ENCODE assay signal across 4 fruit fly cellular contexts in genomic region chr3L:5834245-5834644, dm6.
A peak's percentile ranks its signal among the peaks of the same experiment; 100 is the strongest.
TF ChIP-seq lines count a peak whose summit lies in the region.

No protein-coding gene starts in this region.

- no peak for TF ChIP-seq CTCF in whole organism, embryonic (GFP tag; optimal IDR thresholded peaks at IDR 0.05; lab: Kevin White, UChicago)

TF ChIP-seq in whole organism, embryonic, 481 proteins besides CTCF, POLR2A, EP300 and RAD21 (continues in another document):
- TF ChIP-seq en (GFP tag; optimal IDR thresholded peaks at IDR 0.05; lab: Kevin White, UChicago) (no peak), CG33213 (GFP tag; optimal IDR thresholded peaks at IDR 0.05; lab: Kevin White, UChicago) (no peak), CG10979 (tag; optimal IDR thresholded peaks at IDR 0.05; lab: Kevin White, UChicago) (no peak), GATAe (GFP tag; conservative IDR thresholded peaks at IDR 0.05; lab: Robert Waterston, UW) (no peak), CG31365 (tag; optimal IDR thresholded peaks at IDR 0.05; lab: Kevin White, UChicago) (no peak), H15 (GFP tag; IDR thresholded peaks at IDR 0.05; lab: Robert Waterston, UW) (0 out of 3 replicates have a peak, but pooled peaks have one; percentile 23), cad (GFP tag; optimal IDR thresholded peaks at IDR 0.05; lab: Kevin White, UChicago) (no peak), klu (GFP tag; IDR thresholded peaks at IDR 0.05; lab: Robert Waterston, UW) (no peak), CG17802 (tag; optimal IDR thresholded peaks at IDR 0.05; lab: Kevin White, UChicago) (no peak), sisA (GFP tag; IDR thresholded peaks at IDR 0.05; lab: Robert Waterston, UW) (peak; percentile 36; the same call in 1 of the 2 replicates), CG6654 (GFP tag; optimal IDR thresholded peaks at IDR 0.05; lab: Kevin White, UChicago) (no peak), CG1832 (GFP tag; optimal IDR thresholded peaks at IDR 0.05; lab: Kevin White, UChicago) (no peak), ci (GFP tag; IDR thresholded peaks at IDR 0.05; lab: Robert Waterston, UW) (peak; percentile 61), pzg (GFP tag; optimal IDR thresholded peaks at IDR 0.05; lab: Kevin White, UChicago) (no peak), NfI (GFP tag; optimal IDR thresholded peaks at IDR 0.05; lab: Kevin White, UChicago) (no peak), crol (GFP tag; IDR thresholded peaks at IDR 0.05; lab: Robert Waterston, UW) (no peak), CG3163 (GFP tag; optimal IDR thresholded peaks at IDR 0.05; lab: Kevin White, UChicago) (no peak), nau (GFP tag; optimal IDR thresholded peaks at IDR 0.05; lab: Kevin White, UChicago) (no peak), CG32767 (GFP tag; IDR thresholded peaks at IDR 0.05; lab: Robert Waterston, UW) (no peak), dmrt99B (tag; optimal IDR thresholded peaks at IDR 0.05; lab: Kevin White, UChicago) (peak; percentile 24), Rx (GFP tag; IDR thresholded peaks at IDR 0.05; lab: Robert Waterston, UW) (no peak), Lhr (GFP tag; optimal IDR thresholded peaks at IDR 0.05; lab: Kevin White, UChicago) (no peak), ftz-f1 (GFP tag; optimal IDR thresholded peaks at IDR 0.05; lab: Kevin White, UChicago) (no peak), pita (GFP tag; optimal IDR thresholded peaks at IDR 0.05; lab: Kevin White, UChicago) (no peak)

TF ChIP-seq in whole organism, prepupa, 60 proteins besides CTCF, POLR2A, EP300 and RAD21 (continues in another document):
- peak; percentile 97 for TF ChIP-seq Hr4 (GFP tag; optimal IDR thresholded peaks at IDR 0.05; lab: Kevin White, UChicago)
- TF ChIP-seq Eip75B (GFP tag; optimal IDR thresholded peaks at IDR 0.05; lab: Kevin White, UChicago), result peak; percentile 79
- TF ChIP-seq fd59A (GFP tag; optimal IDR thresholded peaks at IDR 0.05; lab: Kevin White, UChicago), result peak; percentile 77
- peak; percentile 85 for TF ChIP-seq acj6 (GFP tag; optimal IDR thresholded peaks at IDR 0.05; lab: Kevin White, UChicago)
- peak; percentile 67 for TF ChIP-seq Hr39 (GFP tag; optimal IDR thresholded peaks at IDR 0.05; lab: Kevin White, UChicago)
- TF ChIP-seq Met (GFP tag; optimal IDR thresholded peaks at IDR 0.05; lab: Kevin White, UChicago), result peak; percentile 63
- TF ChIP-seq CG31627 (GFP tag; optimal IDR thresholded peaks at IDR 0.05; lab: Kevin White, UChicago), result peak; percentile 71
- peak; percentile 71 for TF ChIP-seq CG6808 (GFP tag; optimal IDR thresholded peaks at IDR 0.05; lab: Kevin White, UChicago)
- peak; percentile 48 to 55 for TF ChIP-seq ss (GFP tag; optimal IDR thresholded peaks at IDR 0.05; lab: Kevin White, UChicago)
- TF ChIP-seq salr (GFP tag; optimal IDR thresholded peaks at IDR 0.05; lab: Kevin White, UChicago), result peak; percentile 67 to 92
- TF ChIP-seq achi (GFP tag; optimal IDR thresholded peaks at IDR 0.05; lab: Kevin White, UChicago), result peak; percentile 87
- no peak for TF ChIP-seq fkh (GFP tag; optimal IDR thresholded peaks at IDR 0.05; lab: Kevin White, UChicago)
- peak; percentile 89 for TF ChIP-seq CG3919 (GFP tag; optimal IDR thresholded peaks at IDR 0.05; lab: Kevin White, UChicago)
- TF ChIP-seq CG8119 (GFP tag; IDR thresholded peaks at IDR 0.05; lab: Robert Waterston, UW), result peak; percentile 97
- peak; percentile 98 for TF ChIP-seq eg (GFP tag; IDR thresholded peaks at IDR 0.05; lab: Robert Waterston, UW)
- no peak for TF ChIP-seq CG9139 (GFP tag; optimal IDR thresholded peaks at IDR 0.05; lab: Kevin White, UChicago)
- TF ChIP-seq Sox14 (GFP tag; optimal IDR thresholded peaks at IDR 0.05; lab: Kevin White, UChicago), result peak; percentile 89
- peak; percentile 90 for TF ChIP-seq CG11294 (GFP tag; IDR thresholded peaks at IDR 0.05; lab: Robert Waterston, UW)
- TF ChIP-seq CG6854 (GFP tag; optimal IDR thresholded peaks at IDR 0.05; lab: Kevin White, UChicago), result no peak
- TF ChIP-seq Gug (GFP tag; IDR thresholded peaks at IDR 0.05; lab: Robert Waterston, UW), result peak; percentile 95
- peak; percentile 94 for TF ChIP-seq Lpt (GFP tag; optimal IDR thresholded peaks at IDR 0.05; lab: Kevin White, UChicago)
- TF ChIP-seq Ets96B (tag; optimal IDR thresholded peaks at IDR 0.05; lab: Kevin White, UChicago), result peak; percentile 77
- TF ChIP-seq OdsH (GFP tag; optimal IDR thresholded peaks at IDR 0.05; lab: Kevin White, UChicago), result peak; percentile 91

TF ChIP-seq in whole organism, pupa, 21 proteins besides CTCF, POLR2A, EP300 and RAD21:
- TF ChIP-seq CG15710 (tag; optimal IDR thresholded peaks at IDR 0.05; lab: Kevin White, UChicago) (peak; percentile 73), CG10348 (GFP tag; IDR thresholded peaks at IDR 0.05; lab: Robert Waterston, UW) (no peak), Pif1B (GFP tag; optimal IDR thresholded peaks at IDR 0.05; lab: Kevin White, UChicago) (peak; percentile 85), CG14655 (GFP tag; optimal IDR thresholded peaks at IDR 0.05; lab: Kevin White, UChicago) (peak; percentile 94), CG32121 (GFP tag; IDR thresholded peaks at IDR 0.05; lab: Robert Waterston, UW) (peak; percentile 96), fd96Ca (GFP tag; IDR thresholded peaks at IDR 0.05; lab: Robert Waterston, UW) (peak; percentile 98), CG34367 (tag; optimal IDR thresholded peaks at IDR 0.05; lab: Kevin White, UChicago) (peak; percentile 79), D1 (tag; optimal IDR thresholded peaks at IDR 0.05; lab: Kevin White, UChicago) (no peak), Pif1A (GFP tag; optimal IDR thresholded peaks at IDR 0.05; lab: Kevin White, UChicago) (peak; percentile 92), CG8159 (tag; optimal IDR thresholded peaks at IDR 0.05; lab: Kevin White, UChicago) (peak; percentile 68), CG9948 (tag; optimal IDR thresholded peaks at IDR 0.05; lab: Kevin White, UChicago) (peak; percentile 77), CG4496 (GFP tag; IDR thresholded peaks at IDR 0.05; lab: Robert Waterston, UW) (peak; percentile 98), CG13204 (GFP tag; optimal IDR thresholded peaks at IDR 0.05; lab: Kevin White, UChicago) (peak; percentile 2), CG8301 (tag; optimal IDR thresholded peaks at IDR 0.05; lab: Kevin White, UChicago) (peak; percentile 93), rn (GFP tag; IDR thresholded peaks at IDR 0.05; lab: Robert Waterston, UW) (peak; percentile 93), CG12605 (GFP tag; IDR thresholded peaks at IDR 0.05; lab: Robert Waterston, UW) (peak; percentile 91), Ets98B (GFP tag; IDR thresholded peaks at IDR 0.05; lab: Robert Waterston, UW) (peak; percentile 98), CG17806 (tag; optimal IDR thresholded peaks at IDR 0.05; lab: Kevin White, UChicago) (peak; percentile 77), gl (tag; optimal IDR thresholded peaks at IDR 0.05; lab: Kevin White, UChicago) (peak; percentile 52), Snoo (tag; optimal IDR thresholded peaks at IDR 0.05; lab: Kevin White, UChicago) (peak; percentile 41), EcR (GFP tag; optimal IDR thresholded peaks at IDR 0.05; lab: Kevin White, UChicago) (no peak)

TF ChIP-seq in whole organism, wandering third instar larva, 38 proteins besides CTCF, POLR2A, EP300 and RAD21:
- peak; percentile 21 for TF ChIP-seq br (GFP tag; optimal IDR thresholded peaks at IDR 0.05; lab: Kevin White, UChicago)
- TF ChIP-seq h (GFP tag; optimal IDR thresholded peaks at IDR 0.05; lab: Kevin White, UChicago), result peak; percentile 57
- TF ChIP-seq rgr (GFP tag; optimal IDR thresholded peaks at IDR 0.05; lab: Kevin White, UChicago), result peak; percentile 50
- TF ChIP-seq ey (GFP tag; optimal IDR thresholded peaks at IDR 0.05; lab: Kevin White, UChicago), result peak; percentile 43
- TF ChIP-seq brk (GFP tag; optimal IDR thresholded peaks at IDR 0.05; lab: Kevin White, UChicago), result no peak
- TF ChIP-seq Myc (optimal IDR thresholded peaks at IDR 0.05; lab: Kevin White, UChicago), result no peak
- peak; percentile 26 for TF ChIP-seq dmrt93B (GFP tag; optimal IDR thresholded peaks at IDR 0.05; lab: Kevin White, UChicago)
- TF ChIP-seq fru (GFP tag; optimal IDR thresholded peaks at IDR 0.05; lab: Kevin White, UChicago), result peak; percentile 44
- peak in 1 of 2 experiments; percentile 53 for TF ChIP-seq foxo (GFP tag; optimal IDR thresholded peaks at IDR 0.05; lab: Kevin White, UChicago)
- peak; percentile 25 for TF ChIP-seq HLH106 (tag; optimal IDR thresholded peaks at IDR 0.05; lab: Kevin White, UChicago)
- TF ChIP-seq Hnf4 (GFP tag; optimal IDR thresholded peaks at IDR 0.05; lab: Kevin White, UChicago), result no peak
- peak; percentile 15 for TF ChIP-seq woc (GFP tag; optimal IDR thresholded peaks at IDR 0.05; lab: Kevin White, UChicago)

Comparison
In these comparisons a context has a peak if more than half of its experiments do, and no peak if none do; other contexts are left out.
1. Of the 7 proteins assayed by ChIP-seq in both whole organism, embryonic and whole organism, prepupa: peak only in whole organism, embryonic: Blimp-1; only in whole organism, prepupa: CG16779, Hr39 and Lpt; in both: Gug and Sox102F; in neither: 1.